Fruit fly (Drosophila melanogaster): ENCODE measurements around the gene Best1.

Gene Best1

DNA sequence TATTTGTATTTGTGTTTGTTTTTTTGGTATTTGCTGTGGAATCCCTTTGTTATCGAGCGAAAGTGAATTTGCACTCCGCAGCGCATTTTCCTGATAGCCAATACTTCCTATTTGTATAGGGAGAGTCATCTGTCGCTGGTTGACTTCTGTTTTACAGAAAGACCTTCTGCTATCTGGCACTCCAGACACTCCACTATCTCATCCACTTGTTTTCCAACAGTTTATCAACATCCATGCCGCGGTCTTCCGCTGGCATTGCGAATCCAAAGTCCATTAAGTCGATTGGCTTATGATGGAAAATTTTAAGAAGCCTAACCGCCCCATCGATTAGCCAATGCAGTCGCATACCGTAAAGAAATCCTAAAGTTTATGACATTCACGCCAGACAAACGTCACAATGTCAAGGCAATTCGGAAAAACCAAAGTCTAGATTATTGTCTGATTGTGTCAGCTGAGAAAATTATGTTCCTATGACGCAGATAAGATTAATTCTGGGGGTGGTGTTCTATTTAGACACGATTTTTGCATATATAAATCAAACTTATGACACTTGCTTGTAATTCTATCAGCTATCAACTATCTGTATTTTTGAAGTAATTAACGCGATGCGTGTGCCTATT is 55.3 kb downstream of the Best1 start (continued):
- TF ChIP-seq Hr4 (GFP tag; optimal IDR thresholded peaks at IDR 0.05) (no peak), CG34406 (GFP tag; optimal IDR thresholded peaks at IDR 0.05) (no peak), CG6792 (GFP tag; optimal IDR thresholded peaks at IDR 0.05) (no peak), pdm3 (GFP tag; optimal IDR thresholded peaks at IDR 0.05) (no peak), CG4318 (GFP tag; optimal IDR thresholded peaks at IDR 0.05) (no peak), Eip78C (GFP tag) (peak; percentile 79), Hr39 (GFP tag; optimal IDR thresholded peaks at IDR 0.05) (no peak), ss (GFP tag; optimal IDR thresholded peaks at IDR 0.05) (peak; percentile 56 to 65), CG3919 (GFP tag; optimal IDR thresholded peaks at IDR 0.05) (no peak), CG1621 (tag; optimal IDR thresholded peaks at IDR 0.05) (no peak), esn (GFP tag; optimal IDR thresholded peaks at IDR 0.05) (no peak), net (GFP tag; optimal IDR thresholded peaks at IDR 0.05) (no peak), Met (GFP tag; optimal IDR thresholded peaks at IDR 0.05) (no peak), CG11294 (GFP tag; IDR thresholded peaks at IDR 0.05) (no peak), achi (GFP tag; optimal IDR thresholded peaks at IDR 0.05) (no peak), dsx (GFP tag; optimal IDR thresholded peaks at IDR 0.05; ENCODE audit: poor library complexity, severe bottlenecking) (no peak), CG8119 (GFP tag; IDR thresholded peaks at IDR 0.05) (no peak), dac (GFP tag; optimal IDR thresholded peaks at IDR 0.05) (no peak), CG9139 (GFP tag; optimal IDR thresholded peaks at IDR 0.05) (peak; percentile 49)

DNA sequence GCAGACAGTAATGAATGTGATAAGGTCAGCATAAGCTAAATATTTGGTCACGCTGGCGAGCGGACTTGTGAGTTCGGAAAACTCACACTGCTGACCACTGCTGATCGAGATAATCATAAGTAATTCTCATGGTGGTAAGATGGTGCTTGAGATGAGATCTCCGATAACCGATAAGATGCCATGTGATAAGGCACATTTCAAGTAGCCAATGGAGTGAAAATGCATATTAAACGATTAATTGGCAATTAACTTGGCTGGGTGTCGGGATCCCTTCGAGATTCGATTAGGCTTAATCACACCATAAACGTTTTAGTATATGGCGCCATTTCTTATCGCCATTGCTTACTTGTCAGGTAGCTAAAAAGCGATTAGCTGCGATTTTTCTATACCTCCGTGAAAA is 56.5 kb downstream of the Best1 start:
- TF ChIP-seq dsx (GFP tag; optimal IDR thresholded peaks at IDR 0.05; ENCODE audit: poor library complexity, severe bottlenecking) = no peak
- no peak for TF ChIP-seq fd59A (GFP tag; optimal IDR thresholded peaks at IDR 0.05)
- TF ChIP-seq Ets21C (GFP tag; optimal IDR thresholded peaks at IDR 0.05) = no peak
- TF ChIP-seq CG15336 (GFP tag; IDR thresholded peaks at IDR 0.05) = no peak
- TF ChIP-seq Met (GFP tag; optimal IDR thresholded peaks at IDR 0.05) = no peak
- TF ChIP-seq Eip93F (GFP tag; optimal IDR thresholded peaks at IDR 0.05) = no peak
- TF ChIP-seq CG10631 (GFP tag; optimal IDR thresholded peaks at IDR 0.05) = no peak
- no peak for TF ChIP-seq CG6276 (GFP tag; optimal IDR thresholded peaks at IDR 0.05)
- no peak for TF ChIP-seq Hr38 (GFP tag; optimal IDR thresholded peaks at IDR 0.05)
- no peak for TF ChIP-seq CG6163 (GFP tag; IDR thresholded peaks at IDR 0.05)
- no peak for TF ChIP-seq Eip75B (GFP tag; optimal IDR thresholded peaks at IDR 0.05)
- no peak for TF ChIP-seq CG11762 (GFP tag; optimal IDR thresholded peaks at IDR 0.05; ENCODE audit: insufficient read depth)
- no peak for TF ChIP-seq CG1621 (tag; optimal IDR thresholded peaks at IDR 0.05)
- TF ChIP-seq CG10669 (GFP tag; optimal IDR thresholded peaks at IDR 0.05) = no peak
- no peak for TF ChIP-seq Sox102F (GFP tag; optimal IDR thresholded peaks at IDR 0.05)
- no peak for TF ChIP-seq pdm3 (GFP tag; optimal IDR thresholded peaks at IDR 0.05)

DNA sequence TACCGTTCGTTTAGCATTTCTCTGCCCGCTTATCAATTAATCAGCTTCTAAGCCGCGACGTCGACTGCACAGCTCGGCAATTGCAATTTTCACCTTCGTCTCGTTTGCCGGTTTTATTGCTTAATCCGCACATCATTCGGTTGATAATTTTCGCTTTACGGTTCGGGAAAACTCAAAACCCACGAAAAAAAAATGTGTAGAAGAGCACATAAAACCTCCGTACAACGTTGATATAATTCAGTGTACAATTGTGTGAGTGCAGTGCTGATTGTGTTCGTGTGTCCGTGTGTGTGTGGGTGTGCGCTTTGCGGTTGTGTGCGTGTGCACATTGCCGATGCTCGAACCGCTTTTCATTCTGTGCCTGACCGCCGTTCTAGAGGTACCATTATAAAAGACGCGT is 58.1 kb downstream of the Best1 start, which contains the start of gene CAH7:
CAH7 (plus strand) TSS at position 43 of the 400 bp plus-strand sequence.
- TF ChIP-seq OdsH (GFP tag; optimal IDR thresholded peaks at IDR 0.05) (no peak), CG15336 (GFP tag; IDR thresholded peaks at IDR 0.05) (0 out of 2 replicates have a peak, but pooled peaks have one; percentile 2)

DNA sequence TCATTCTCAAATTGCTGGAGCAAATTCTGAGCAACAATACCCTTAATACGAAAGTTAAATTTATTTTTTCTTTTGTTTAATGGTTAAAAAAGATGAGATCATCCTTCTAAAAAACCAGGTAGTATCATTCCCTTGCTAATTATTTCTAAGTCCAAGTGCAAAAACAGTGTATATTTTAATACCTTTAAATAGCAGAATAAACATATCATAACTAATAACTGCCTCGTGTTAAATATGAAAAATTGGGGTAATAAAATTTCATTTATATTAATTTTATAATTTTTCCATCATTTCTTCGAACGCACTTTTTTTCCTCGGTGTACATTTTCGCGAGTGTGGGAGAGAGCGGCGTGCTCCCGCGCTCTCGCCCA is 58.5 kb downstream of the Best1 start:
- TF ChIP-seq CG6792 (GFP tag; optimal IDR thresholded peaks at IDR 0.05) (peak; percentile 38), Gug (GFP tag; IDR thresholded peaks at IDR 0.05) (0 out of 2 replicates have a peak, but pooled peaks have one; percentile 30), net (GFP tag; optimal IDR thresholded peaks at IDR 0.05) (peak; percentile 3), CG32006 (GFP tag; optimal IDR thresholded peaks at IDR 0.05) (peak; percentile 75), acj6 (GFP tag; optimal IDR thresholded peaks at IDR 0.05) (peak; percentile 27), CG6854 (GFP tag; optimal IDR thresholded peaks at IDR 0.05) (no peak), CG11294 (GFP tag; IDR thresholded peaks at IDR 0.05) (no peak), Eip78C (GFP tag) (peak; percentile 70), Sox102F (GFP tag; optimal IDR thresholded peaks at IDR 0.05) (peak; percentile 17), Hr39 (GFP tag; optimal IDR thresholded peaks at IDR 0.05) (peak; percentile 6), CG6163 (GFP tag; IDR thresholded peaks at IDR 0.05) (peak; percentile 34; the same call in 1 of the 3 replicates), Ets21C (GFP tag; optimal IDR thresholded peaks at IDR 0.05) (no peak), CG31627 (GFP tag; optimal IDR thresholded peaks at IDR 0.05) (peak; percentile 5), CG8119 (GFP tag; IDR thresholded peaks at IDR 0.05) (peak; percentile 48; the same call in 1 of the 3 replicates), CG10669 (GFP tag; optimal IDR thresholded peaks at IDR 0.05) (peak; percentile 14), CG4318 (GFP tag; optimal IDR thresholded peaks at IDR 0.05) (peak; percentile 15), cyc (GFP tag; optimal IDR thresholded peaks at IDR 0.05) (peak; percentile 22), Sox14 (GFP tag; optimal IDR thresholded peaks at IDR 0.05) (no peak), svp (GFP tag) (no peak), CG8632 (GFP tag; optimal IDR thresholded peaks at IDR 0.05) (peak; percentile 41), Eip75B (GFP tag; optimal IDR thresholded peaks at IDR 0.05) (no peak), Sox15 (GFP tag; optimal IDR thresholded peaks at IDR 0.05) (peak; percentile 20), CG3032 (tag; optimal IDR thresholded peaks at IDR 0.05) (peak; percentile 7), CG34406 (GFP tag; optimal IDR thresholded peaks at IDR 0.05) (peak; percentile 38), Hr4 (GFP tag; optimal IDR thresholded peaks at IDR 0.05) (peak; percentile 61), lz (GFP tag; optimal IDR thresholded peaks at IDR 0.05) (no peak)

Data from whole organism, prepupa.